Worm (Caenorhabditis elegans) whole organism, L3 larva: ENCODE results near the gene fbxc-47.

Experiments used
- ZK546.5 ChIP-seq: sonication (generic microtip); optimal IDR thresholded peaks from 2 replicates; lab custom pipeline; 2017; ENCODE audit warnings: missing biosample characterization, missing genetic modification characterization
- aly-2 ChIP-seq: fragments of 150-350 bp; optimal IDR thresholded peaks from 2 replicates; lab custom pipeline; 2014; ENCODE audit warnings: missing biosample characterization, missing genetic modification characterization
- ceh-16 ChIP-seq: sonication (generic microtip); optimal IDR thresholded peaks from 2 replicates; lab custom pipeline; 2017; ENCODE audit warnings: missing biosample characterization, missing genetic modification characterization
- ceh-28 ChIP-seq: fragments of 150-350 bp; optimal IDR thresholded peaks from 2 replicates; lab custom pipeline; 2014; ENCODE audit warnings: missing biosample characterization, missing genetic modification reagents, missing genetic modification characterization
- ceh-82 ChIP-seq: fragments of 150-350 bp; optimal IDR thresholded peaks from 2 replicates; lab custom pipeline; 2014; ENCODE audit warnings: missing biosample characterization, missing genetic modification characterization
- ceh-9 ChIP-seq: sonication (generic microtip); optimal IDR thresholded peaks from 2 replicates; lab custom pipeline; 2018; ENCODE audit warnings: missing biosample characterization, missing genetic modification characterization
- daf-12 ChIP-seq: fragments of 150-350 bp; optimal IDR thresholded peaks from 2 replicates; lab custom pipeline; 2014; ENCODE audit warnings: missing biosample characterization, missing genetic modification reagents, missing genetic modification characterization
- egl-27 ChIP-seq: sonication (generic microtip); optimal IDR thresholded peaks from 4 replicates; lab custom pipeline; 2017; ENCODE audit warnings: missing biosample characterization, missing genetic modification reagents, missing genetic modification characterization
- elt-1 ChIP-seq: fragments of 150-350 bp; optimal IDR thresholded peaks from 2 replicates; lab custom pipeline; 2014; ENCODE audit warnings: missing biosample characterization, missing genetic modification characterization
- elt-2 ChIP-seq: sonication (generic microtip); optimal IDR thresholded peaks from 2 replicates; lab custom pipeline; 2016; ENCODE audit warnings: missing genetic modification reagents, mild to moderate bottlenecking, missing genetic modification characterization, missing compliant biosample characterization
- elt-3 ChIP-seq, 3 experiments: fragments of 150-350 bp in 1 of 3; sonication (generic microtip) in 2 of 3; optimal IDR thresholded peaks; 2 replicates in 2 of 3; 4 replicates in 1 of 3; lab custom pipeline; 2014 to 2017; ENCODE audit warnings: missing biosample characterization in 3 of 3, missing genetic modification characterization in 3 of 3
- eor-1 ChIP-seq, 2 experiments: fragments of 150-350 bp; optimal IDR thresholded peaks; 2 replicates each; lab custom pipeline; 2014 to 2018; ENCODE audit warnings: missing biosample characterization in 2 of 2, missing genetic modification characterization in 2 of 2
- fkh-10 ChIP-seq: sonication (generic microtip); optimal IDR thresholded peaks from 2 replicates; lab custom pipeline; 2017; ENCODE audit warnings: missing biosample characterization, missing genetic modification reagents, missing genetic modification characterization
- fkh-2 ChIP-seq: fragments of 150-350 bp; optimal IDR thresholded peaks from 2 replicates; lab custom pipeline; 2014; ENCODE audit warnings: missing biosample characterization, missing genetic modification reagents, missing genetic modification characterization
- fos-1 ChIP-seq: fragments of 150-350 bp; optimal IDR thresholded peaks from 2 replicates; lab custom pipeline; 2014; ENCODE audit warnings: missing biosample characterization, missing genetic modification characterization
- jun-1 ChIP-seq: fragments of 150-350 bp; optimal IDR thresholded peaks from 2 replicates; lab custom pipeline; 2014; ENCODE audit warnings: missing biosample characterization, missing genetic modification reagents, missing genetic modification characterization
- lin-39 ChIP-seq: fragments of 150-350 bp; optimal IDR thresholded peaks from 2 replicates; lab custom pipeline; 2018; ENCODE audit warnings: missing biosample characterization, missing genetic modification reagents, missing genetic modification characterization
- lsy-12 ChIP-seq: sonication (generic microtip); optimal IDR thresholded peaks from 2 replicates; lab custom pipeline; 2016; ENCODE audit warnings: mild to moderate bottlenecking, missing genetic modification characterization, missing compliant biosample characterization
- mdl-1 ChIP-seq: fragments of 150-350 bp; optimal IDR thresholded peaks from 2 replicates; lab custom pipeline; 2014; ENCODE audit warnings: missing biosample characterization, missing genetic modification characterization
- nfya-1 ChIP-seq: sonication (generic microtip); optimal IDR thresholded peaks from 2 replicates; lab custom pipeline; 2017; ENCODE audit warnings: missing genetic modification characterization, mild to moderate bottlenecking, missing compliant biosample characterization, antibody characterized with exemption, moderate library complexity; ENCODE audit not compliant: insufficient read depth
- nhr-11 ChIP-seq: fragments of 150-350 bp; optimal IDR thresholded peaks from 2 replicates; lab custom pipeline; 2014; ENCODE audit warnings: missing biosample characterization, missing genetic modification characterization
- nhr-12 ChIP-seq: fragments of 150-350 bp; optimal IDR thresholded peaks from 2 replicates; lab custom pipeline; 2014; ENCODE audit warnings: missing biosample characterization, missing genetic modification characterization
- nhr-23 ChIP-seq: fragments of 150-350 bp; optimal IDR thresholded peaks from 2 replicates; lab custom pipeline; 2014; ENCODE audit warnings: missing biosample characterization, missing genetic modification reagents, missing genetic modification characterization
- nhr-237 ChIP-seq: fragments of 150-350 bp; optimal IDR thresholded peaks from 2 replicates; lab custom pipeline; 2014; ENCODE audit warnings: missing biosample characterization, missing genetic modification characterization
- nhr-67 ChIP-seq: fragments of 150-350 bp; optimal IDR thresholded peaks from 2 replicates; lab custom pipeline; 2014; ENCODE audit warnings: missing biosample characterization, missing genetic modification characterization
- nhr-76 ChIP-seq: fragments of 150-350 bp; sonication (generic microtip); optimal IDR thresholded peaks from 5 replicates; lab custom pipeline; 2014; ENCODE audit warnings: missing biosample characterization, missing genetic modification characterization
- nhr-77 ChIP-seq: fragments of 150-350 bp; optimal IDR thresholded peaks from 2 replicates; lab custom pipeline; 2014; ENCODE audit warnings: missing biosample characterization, missing genetic modification characterization
- pha-4 ChIP-seq: fragments of 150-350 bp; optimal IDR thresholded peaks from 2 replicates; lab custom pipeline; 2014; ENCODE audit warnings: missing biosample characterization, missing genetic modification reagents, missing genetic modification characterization
- pqm-1 ChIP-seq: fragments of 150-350 bp; optimal IDR thresholded peaks from 2 replicates; lab custom pipeline; 2017; ENCODE audit warnings: missing biosample characterization, missing genetic modification characterization, inconsistent platforms
- sea-2 ChIP-seq: fragments of 150-350 bp; sonication (generic microtip); optimal IDR thresholded peaks from 4 replicates; lab custom pipeline; 2014; ENCODE audit warnings: missing biosample characterization, missing genetic modification reagents, missing genetic modification characterization
- unc-39 ChIP-seq: sonication (generic microtip); optimal IDR thresholded peaks from 4 replicates; lab custom pipeline; 2017; ENCODE audit warnings: missing biosample characterization, missing genetic modification characterization
- unc-62 ChIP-seq: fragments of 150-350 bp; sonication (generic microtip); optimal IDR thresholded peaks from 4 replicates; lab custom pipeline; 2014; ENCODE audit warnings: missing biosample characterization, missing genetic modification reagents, missing genetic modification characterization
- zag-1 ChIP-seq: fragments of 150-350 bp; optimal IDR thresholded peaks from 2 replicates; lab custom pipeline; 2014; ENCODE audit warnings: missing biosample characterization, missing genetic modification characterization
- ztf-4 ChIP-seq: fragments of 150-350 bp; optimal IDR thresholded peaks from 2 replicates; lab custom pipeline; 2014; ENCODE audit warnings: missing biosample characterization, missing genetic modification characterization

Gene fbxc-47

ce11 chrIV:3832040-3832439 is 26.7 kb downstream of the fbxc-47 start:
- no peak for TF ChIP-seq egl-27 (tag; lab: Kevin White, UChicago)
- TF ChIP-seq elt-1 (tag; lab: Kevin White, UChicago), result no peak
- no peak for TF ChIP-seq unc-39 (tag; lab: Kevin White, UChicago)
- no peak for TF ChIP-seq ceh-82
- no peak for TF ChIP-seq fkh-2 (tag; lab: Kevin White, UChicago)
- no peak for TF ChIP-seq ceh-28 (tag; lab: Kevin White, UChicago)
- TF ChIP-seq mdl-1 (tag; lab: Kevin White, UChicago), result no peak

ce11 chrIV:3833778-3834177 is 28.5 kb downstream of the fbxc-47 start:
- no peak for TF ChIP-seq nhr-11 (tag; lab: Kevin White, UChicago)
- TF ChIP-seq aly-2, result no peak
- TF ChIP-seq eor-1 (tag; optimal IDR thresholded peaks at IDR 0.05; lab: Kevin White, UChicago), result no peak
- no peak for TF ChIP-seq fos-1 (tag; lab: Kevin White, UChicago)
- no peak for TF ChIP-seq fkh-2 (tag; lab: Kevin White, UChicago)
- no peak for TF ChIP-seq ceh-9 (tag; lab: Kevin White, UChicago)
- no peak for TF ChIP-seq nhr-67 (tag; lab: Kevin White, UChicago)
- no peak for TF ChIP-seq ztf-4
- TF ChIP-seq unc-62 (GFP tag; lab: Kevin White, UChicago), result no peak
- TF ChIP-seq nhr-23 (tag; lab: Kevin White, UChicago), result no peak
- TF ChIP-seq elt-2 (tag; lab: Kevin White, UChicago), result no peak
- no peak for TF ChIP-seq fkh-10 (GFP tag; lab: Kevin White, UChicago)
- no peak for TF ChIP-seq egl-27 (tag; lab: Kevin White, UChicago)
- TF ChIP-seq zag-1 (tag; lab: Kevin White, UChicago), result no peak
- TF ChIP-seq jun-1, result no peak
- TF ChIP-seq unc-39 (tag; lab: Kevin White, UChicago), result no peak
- TF ChIP-seq nhr-76, result no peak
- no peak for TF ChIP-seq elt-3 (tag; optimal IDR thresholded peaks at IDR 0.05; lab: Kevin White, UChicago)

DNA sequence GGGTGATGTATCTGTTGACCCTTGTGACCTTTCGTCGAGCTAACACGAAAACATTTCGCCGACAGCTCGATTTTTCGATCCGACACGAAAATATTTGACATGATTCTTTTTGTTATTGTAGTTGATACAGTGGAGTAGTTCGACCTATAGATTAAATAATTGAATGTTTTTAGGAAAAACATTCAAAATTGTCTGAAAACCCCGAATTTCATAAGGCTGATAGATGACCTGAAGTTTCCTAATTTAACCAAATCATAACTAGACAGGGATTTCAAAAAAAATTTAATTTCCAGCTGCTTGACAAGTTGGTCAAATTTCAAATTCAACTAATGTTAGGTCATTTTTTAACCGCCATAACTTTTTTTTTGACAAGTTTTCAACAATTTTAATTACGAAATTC is 29.7 kb downstream of the fbxc-47 start, which contains the start of gene cal-3:
Gene cal-3 (minus strand): TSS at position 101 of the 400 bp plus-strand sequence.
- TF ChIP-seq sea-2 (no peak), egl-27 (tag; lab: Kevin White, UChicago) (no peak), ceh-28 (tag; lab: Kevin White, UChicago) (no peak), nhr-77 (tag; lab: Kevin White, UChicago) (no peak), nfya-1 (tag; lab: Kevin White, UChicago) (no peak), lsy-12 (tag; lab: Kevin White, UChicago) (no peak), nhr-67 (tag; lab: Kevin White, UChicago) (no peak), eor-1 (tag; optimal IDR thresholded peaks at IDR 0.05; lab: Kevin White, UChicago) (no peak), lin-39 (tag; lab: Kevin White, UChicago) (no peak), ZK546.5 (no peak), pha-4 (tag; lab: Kevin White, UChicago) (no peak), ceh-82 (no peak)

DNA sequence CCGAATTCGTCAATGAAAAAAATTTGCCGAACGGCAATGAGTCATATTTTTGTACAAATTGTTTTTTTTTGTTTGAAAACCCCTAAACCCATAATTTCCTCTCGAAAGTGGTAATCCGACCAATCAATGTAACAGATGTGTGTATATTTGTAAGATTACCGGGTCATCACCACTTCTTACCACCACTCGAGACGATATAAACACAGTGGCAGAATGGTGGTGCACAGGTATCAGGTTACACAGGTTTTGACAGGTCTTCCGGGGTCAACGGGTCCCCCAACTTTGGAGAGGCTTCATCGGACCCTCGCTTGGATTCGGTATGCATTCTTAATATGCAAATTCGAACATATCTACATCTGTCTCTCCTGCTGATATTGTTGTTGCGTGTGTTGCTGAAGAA is 33.4 kb downstream of the fbxc-47 start:
- TF ChIP-seq nhr-11 (tag; lab: Kevin White, UChicago), result no peak
- TF ChIP-seq nhr-76, result no peak
- TF ChIP-seq sea-2, result no peak
- TF ChIP-seq ceh-28 (tag; lab: Kevin White, UChicago), result no peak
- TF ChIP-seq ceh-9 (tag; lab: Kevin White, UChicago), result no peak
- no peak for TF ChIP-seq nhr-237 (tag; lab: Kevin White, UChicago)
- no peak for TF ChIP-seq daf-12 (tag; lab: Kevin White, UChicago)
- TF ChIP-seq lsy-12 (tag; lab: Kevin White, UChicago), result no peak
- no peak for TF ChIP-seq pha-4 (tag; lab: Kevin White, UChicago)
- no peak for TF ChIP-seq fos-1 (tag; lab: Kevin White, UChicago)
- TF ChIP-seq lin-39 (tag; lab: Kevin White, UChicago), result no peak
- TF ChIP-seq aly-2, result no peak
- TF ChIP-seq nhr-12 (tag; lab: Kevin White, UChicago), result no peak
- no peak for TF ChIP-seq egl-27 (tag; lab: Kevin White, UChicago)
- TF ChIP-seq ztf-4, result no peak
- no peak for TF ChIP-seq ceh-16 (tag; lab: Kevin White, UChicago)
- no peak for TF ChIP-seq pqm-1
- TF ChIP-seq mdl-1 (tag; lab: Kevin White, UChicago), result no peak
- TF ChIP-seq zag-1 (tag; lab: Kevin White, UChicago), result no peak
